Fruit fly (Drosophila melanogaster): ENCODE results near the gene CG17754.

Gene CG17754

dm6 chrX:9248040-9248439, 2.2 kb upstream of the CG17754 start:
- no peak for TF ChIP-seq noc (tag; optimal IDR thresholded peaks at IDR 0.05)

- no peak for TF ChIP-seq noc (tag; optimal IDR thresholded peaks at IDR 0.05)
These were observed 1.1 kb downstream of the CG17754 start for dm6 chrX:9251212-9251877.

- TF ChIP-seq noc (tag; optimal IDR thresholded peaks at IDR 0.05), result no peak
These were observed 2.0 kb downstream of the CG17754 start for dm6 chrX:9252051-9252708.

dm6 chrX:9255021-9255420, 4.8 kb downstream of the CG17754 start:
- no peak for TF ChIP-seq noc (tag; optimal IDR thresholded peaks at IDR 0.05)

dm6 chrX:9255964-9256520, 5.8 kb downstream of the CG17754 start, which contains the start of gene ric8a:
ric8a (plus strand) TSS chrX:9256168.
- no peak for TF ChIP-seq noc (tag; optimal IDR thresholded peaks at IDR 0.05)

dm6 chrX:9266082-9266481, 15.9 kb downstream of the CG17754 start:
- TF ChIP-seq noc (tag; optimal IDR thresholded peaks at IDR 0.05), result no peak

dm6 chrX:9267598-9267997, 17.4 kb downstream of the CG17754 start, which contains the start of gene Erk7:
Erk7 (minus strand) TSS chrX:9267698.
- TF ChIP-seq noc (tag; optimal IDR thresholded peaks at IDR 0.05), result no peak

- TF ChIP-seq noc (tag; optimal IDR thresholded peaks at IDR 0.05), result no peak
These were observed 19.6 kb downstream of the CG17754 start, which contains the start of gene CG17440 for dm6 chrX:9269825-9270224. CG17440 (minus strand) TSS chrX:9269925.

- no peak for TF ChIP-seq noc (tag; optimal IDR thresholded peaks at IDR 0.05)
These were observed 22.7 kb downstream of the CG17754 start, which contains the start of the genes Cfp1 and Aladin for dm6 chrX:9272830-9273507. Cfp1 (minus strand) TSS chrX:9272960. Aladin (plus strand) TSS chrX:9273413.

dm6 chrX:9281998-9282644, 31.9 kb downstream of the CG17754 start:
- TF ChIP-seq noc (tag; optimal IDR thresholded peaks at IDR 0.05), result no peak

dm6 chrX:9282783-9283289, 32.6 kb downstream of the CG17754 start, which contains the start of gene c11.1:
c11.1 (minus strand) TSS chrX:9283117.
- no peak for TF ChIP-seq noc (tag; optimal IDR thresholded peaks at IDR 0.05)

- no peak for TF ChIP-seq noc (tag; optimal IDR thresholded peaks at IDR 0.05)
These were observed 34.0 kb downstream of the CG17754 start, which contains the start of gene lz for dm6 chrX:9284024-9284738. lz (plus strand) TSS chrX:9284649.

- no peak for TF ChIP-seq noc (tag; optimal IDR thresholded peaks at IDR 0.05)
These were observed 36.2 kb downstream of the CG17754 start for dm6 chrX:9286386-9286785.

dm6 chrX:9291270-9291669, 41.0 kb downstream of the CG17754 start:
- TF ChIP-seq noc (tag; optimal IDR thresholded peaks at IDR 0.05), result no peak

dm6 chrX:9295518-9295917, 45.3 kb downstream of the CG17754 start:
- TF ChIP-seq noc (tag; optimal IDR thresholded peaks at IDR 0.05), result no peak
